Worm (Caenorhabditis elegans): ENCODE data around the gene cbp-3.

cbp-3 gene

ce11 chrIII:9910608-9911479, 2.9 kb upstream of the cbp-3 start, which contains the start of the genes cyld-1 and F40F12.9:
Gene cyld-1, minus strand, starts transcription at chrIII:9910658.
Gene F40F12.9, plus strand, starts transcription at chrIII:9911328.
- TF ChIP-seq T23F11.4 (GFP tag; optimal IDR thresholded peaks at IDR 0.05) (no peak), npax-4 (tag; optimal IDR thresholded peaks at IDR 0.05) (no peak), pha-4 (tag; optimal IDR thresholded peaks at IDR 0.05) (no peak), lim-6 (tag; optimal IDR thresholded peaks at IDR 0.05) (no peak), nhr-232 (tag; optimal IDR thresholded peaks at IDR 0.05) (no peak)

ce11 chrIII:9912501-9912900, 1.3 kb upstream of the cbp-3 start:
- TF ChIP-seq unc-3 (GFP tag; conservative IDR thresholded peaks at IDR 0.05) (no peak), unc-3 (tag; optimal IDR thresholded peaks at IDR 0.05) (no peak), sox-2 (GFP tag; IDR thresholded peaks at IDR 0.05) (no peak), eyg-1 (tag; optimal IDR thresholded peaks at IDR 0.05) (no peak), nhr-232 (tag; optimal IDR thresholded peaks at IDR 0.05) (no peak), hlh-15 (tag; optimal IDR thresholded peaks at IDR 0.05) (no peak), ceh-24 (tag; optimal IDR thresholded peaks at IDR 0.05) (no peak), pha-2 (tag; optimal IDR thresholded peaks at IDR 0.05) (no peak), elt-2 (tag; optimal IDR thresholded peaks at IDR 0.05) (no peak), Y22D7AL.16 (tag; optimal IDR thresholded peaks at IDR 0.05) (no peak), dve-1 (tag; optimal IDR thresholded peaks at IDR 0.05) (no peak), odd-2 (tag; optimal IDR thresholded peaks at IDR 0.05) (no peak)

- TF ChIP-seq ceh-30 (tag; optimal IDR thresholded peaks at IDR 0.05) (no peak), K09A11.1 (tag; optimal IDR thresholded peaks at IDR 0.05; ENCODE audit: insufficient read depth) (no peak), unc-3 (GFP tag; conservative IDR thresholded peaks at IDR 0.05) (no peak), unc-3 (tag; optimal IDR thresholded peaks at IDR 0.05) (no peak), dmd-4 (tag; optimal IDR thresholded peaks at IDR 0.05; ENCODE audit: borderline replicate concordance) (no peak), ceh-14 (tag; optimal IDR thresholded peaks at IDR 0.05) (no peak), ceh-48 (tag; optimal IDR thresholded peaks at IDR 0.05) (no peak), npax-4 (tag; optimal IDR thresholded peaks at IDR 0.05) (no peak), pag-3 (tag; optimal IDR thresholded peaks at IDR 0.05; ENCODE audit: borderline replicate concordance) (no peak), unc-55 (GFP tag; optimal IDR thresholded peaks at IDR 0.05) (no peak), ref-2 (tag; optimal IDR thresholded peaks at IDR 0.05) (no peak), ceh-19 (GFP tag; optimal IDR thresholded peaks at IDR 0.05) (no peak), ceh-18 (tag; optimal IDR thresholded peaks at IDR 0.05) (no peak)
Measured at ce11 chrIII:9912998-9913397, 795 bp upstream of the cbp-3 start.

- TF ChIP-seq K09A11.1 (tag; optimal IDR thresholded peaks at IDR 0.05; ENCODE audit: insufficient read depth) (no peak), lim-6 (tag; optimal IDR thresholded peaks at IDR 0.05) (no peak), gmeb-2 (tag; optimal IDR thresholded peaks at IDR 0.05) (no peak), che-1 (tag; optimal IDR thresholded peaks at IDR 0.05) (no peak), ttx-3 (tag; optimal IDR thresholded peaks at IDR 0.05) (no peak), ceh-19 (GFP tag; optimal IDR thresholded peaks at IDR 0.05) (no peak)
Measured at ce11 chrIII:9920764-9921163, 7.0 kb downstream of the cbp-3 start, which contains the start of gene F40F12.3. Gene F40F12.3, minus strand, starts transcription at chrIII:9920864.

ce11 chrIII:9922310-9922709, 8.5 kb downstream of the cbp-3 start:
- TF ChIP-seq C08G9.2 (tag; optimal IDR thresholded peaks at IDR 0.05) (no peak), gmeb-2 (tag; optimal IDR thresholded peaks at IDR 0.05) (no peak)

ce11 chrIII:9922874-9923273, 9.1 kb downstream of the cbp-3 start, which contains the start of gene cbp-2:
Gene cbp-2, plus strand, starts transcription at chrIII:9923174.
- TF ChIP-seq hlh-8 (tag; optimal IDR thresholded peaks at IDR 0.05) = no peak
- TF ChIP-seq unc-86 (tag; optimal IDR thresholded peaks at IDR 0.05) = no peak
- TF ChIP-seq sox-4 (tag; optimal IDR thresholded peaks at IDR 0.05) = no peak
